In genomic region chr3R:14017640-14018429, dm6 we compare ENCODE assay signal across 7 fruit fly cellular contexts.
A peak's percentile ranks its signal among the peaks of the same experiment; 100 is the strongest.
TF ChIP-seq lines count a peak whose summit lies in the region.

No protein-coding gene starts in this region.

- TF ChIP-seq CTCF in S2 (optimal IDR thresholded peaks at IDR 0.05; lab: Kevin White, UChicago): peak; percentile 26 to 48
- peak; percentile 53 for TF ChIP-seq CTCF in whole organism, embryonic (GFP tag; optimal IDR thresholded peaks at IDR 0.05; lab: Kevin White, UChicago)

TF ChIP-seq in whole organism, 6 proteins besides CTCF, POLR2A, EP300 and RAD21:
- TF ChIP-seq CG8478 (optimal IDR thresholded peaks at IDR 0.05; lab: Kevin White, UChicago): no peak
- peak; percentile 89 for TF ChIP-seq Dll (optimal IDR thresholded peaks at IDR 0.05; lab: Kevin White, UChicago)

TF ChIP-seq in whole organism, adult, 20 proteins besides CTCF, POLR2A, EP300 and RAD21:
- TF ChIP-seq bab1 (GFP tag; optimal IDR thresholded peaks at IDR 0.05; lab: Kevin White, UChicago) (no peak), cnc (optimal IDR thresholded peaks at IDR 0.05; lab: Kevin White, UChicago) (no peak), CG1620 (GFP tag; optimal IDR thresholded peaks at IDR 0.05; lab: Kevin White, UChicago) (peak; percentile 26), Crg-1 (GFP tag; optimal IDR thresholded peaks at IDR 0.05; lab: Kevin White, UChicago) (peak; percentile 16), toe (GFP tag; optimal IDR thresholded peaks at IDR 0.05; lab: Kevin White, UChicago) (peak; percentile 15), CG11617 (GFP tag; optimal IDR thresholded peaks at IDR 0.05; lab: Kevin White, UChicago) (peak; percentile 38), Clk (GFP tag; optimal IDR thresholded peaks at IDR 0.05; lab: Kevin White, UChicago) (peak; percentile 75), Hr96 (GFP tag; optimal IDR thresholded peaks at IDR 0.05; lab: Kevin White, UChicago) (peak; percentile 20), CG12768 (GFP tag; optimal IDR thresholded peaks at IDR 0.05; lab: Kevin White, UChicago) (peak; percentile 43), pad (GFP tag; optimal IDR thresholded peaks at IDR 0.05; lab: Kevin White, UChicago) (peak; percentile 17), CG7045 (GFP tag; optimal IDR thresholded peaks at IDR 0.05; lab: Kevin White, UChicago) (peak; percentile 43), tj (GFP tag; optimal IDR thresholded peaks at IDR 0.05; lab: Kevin White, UChicago) (no peak), Mnt (GFP tag; optimal IDR thresholded peaks at IDR 0.05; lab: Kevin White, UChicago) (peak; percentile 67)

TF ChIP-seq in whole organism, embryonic, 481 proteins besides CTCF, POLR2A, EP300 and RAD21 (continues in another document):
- TF ChIP-seq sens-2 (GFP tag; IDR thresholded peaks at IDR 0.05; lab: Robert Waterston, UW): no peak
- TF ChIP-seq CG9727 (GFP tag; optimal IDR thresholded peaks at IDR 0.05; lab: Kevin White, UChicago): peak; percentile 84
- TF ChIP-seq org-1 (GFP tag; optimal IDR thresholded peaks at IDR 0.05; lab: Kevin White, UChicago): peak; percentile 77
- TF ChIP-seq CG11085 (GFP tag; IDR thresholded peaks at IDR 0.05; lab: Robert Waterston, UW): no peak
- TF ChIP-seq Meics (GFP tag; optimal IDR thresholded peaks at IDR 0.05; lab: Kevin White, UChicago): peak; percentile 97
- peak; percentile 66; the same call in 1 of the 2 replicates for TF ChIP-seq klu (GFP tag; IDR thresholded peaks at IDR 0.05; lab: Robert Waterston, UW)
- no peak for TF ChIP-seq ssp (GFP tag; IDR thresholded peaks at IDR 0.05; lab: Robert Waterston, UW)
- no peak for TF ChIP-seq corto (GFP tag; optimal IDR thresholded peaks at IDR 0.05; lab: Kevin White, UChicago)
- TF ChIP-seq PHDP (tag; optimal IDR thresholded peaks at IDR 0.05; lab: Kevin White, UChicago): peak; percentile 85
- peak; percentile 45 for TF ChIP-seq CG12769 (tag; optimal IDR thresholded peaks at IDR 0.05; lab: Kevin White, UChicago)
- TF ChIP-seq CG2889 (GFP tag; IDR thresholded peaks at IDR 0.05; lab: Robert Waterston, UW): no peak; the same call in 2 of the 3 replicates
- TF ChIP-seq tap (tag; optimal IDR thresholded peaks at IDR 0.05; lab: Kevin White, UChicago): peak; percentile 88
- peak; percentile 40 for TF ChIP-seq chn (GFP tag; optimal IDR thresholded peaks at IDR 0.05; lab: Kevin White, UChicago)
- TF ChIP-seq oc (tag; optimal IDR thresholded peaks at IDR 0.05; lab: Kevin White, UChicago): peak; percentile 69
- TF ChIP-seq gsb-n (tag; optimal IDR thresholded peaks at IDR 0.05; lab: Kevin White, UChicago): peak; percentile 69
- TF ChIP-seq luna (GFP tag; optimal IDR thresholded peaks at IDR 0.05; lab: Kevin White, UChicago): no peak
- peak; percentile 97 for TF ChIP-seq CG1832 (GFP tag; optimal IDR thresholded peaks at IDR 0.05; lab: Kevin White, UChicago)
- TF ChIP-seq B-H1 (GFP tag; IDR thresholded peaks at IDR 0.05; lab: Robert Waterston, UW): peak; percentile 86
- TF ChIP-seq CG4404 (GFP tag; IDR thresholded peaks at IDR 0.05; lab: Robert Waterston, UW): no peak

TF ChIP-seq in whole organism, prepupa, 60 proteins besides CTCF, POLR2A, EP300 and RAD21 (continues in another document):
- no peak for TF ChIP-seq CG1621 (tag; optimal IDR thresholded peaks at IDR 0.05; lab: Kevin White, UChicago)
- TF ChIP-seq CG11294 (GFP tag; IDR thresholded peaks at IDR 0.05; lab: Robert Waterston, UW): peak; percentile 47; the same call in 1 of the 2 replicates
- peak; percentile 34 for TF ChIP-seq Ets96B (tag; optimal IDR thresholded peaks at IDR 0.05; lab: Kevin White, UChicago)
- no peak for TF ChIP-seq Hr38 (GFP tag; optimal IDR thresholded peaks at IDR 0.05; lab: Kevin White, UChicago)
- TF ChIP-seq fd59A (GFP tag; optimal IDR thresholded peaks at IDR 0.05; lab: Kevin White, UChicago): no peak
- peak; percentile 44 for TF ChIP-seq CG10631 (GFP tag; optimal IDR thresholded peaks at IDR 0.05; lab: Kevin White, UChicago)
- peak; percentile 22 for TF ChIP-seq esn (GFP tag; optimal IDR thresholded peaks at IDR 0.05; lab: Kevin White, UChicago)
- TF ChIP-seq fkh (GFP tag; optimal IDR thresholded peaks at IDR 0.05; lab: Kevin White, UChicago): peak; percentile 66
- TF ChIP-seq CG6808 (GFP tag; optimal IDR thresholded peaks at IDR 0.05; lab: Kevin White, UChicago): peak; percentile 15
- peak; percentile 62 for TF ChIP-seq CG34406 (GFP tag; optimal IDR thresholded peaks at IDR 0.05; lab: Kevin White, UChicago)
- peak; percentile 32 for TF ChIP-seq fd85E (GFP tag; optimal IDR thresholded peaks at IDR 0.05; lab: Kevin White, UChicago)
- peak; percentile 76 for TF ChIP-seq Eip78C (GFP tag; lab: Kevin White, UChicago)
- TF ChIP-seq CG3032 (tag; optimal IDR thresholded peaks at IDR 0.05; lab: Kevin White, UChicago): no peak
- TF ChIP-seq CG32006 (GFP tag; optimal IDR thresholded peaks at IDR 0.05; lab: Kevin White, UChicago): peak; percentile 84
- peak; percentile 41 to 69 for TF ChIP-seq ss (GFP tag; optimal IDR thresholded peaks at IDR 0.05; lab: Kevin White, UChicago)
- peak; percentile 32 for TF ChIP-seq Sox102F (GFP tag; optimal IDR thresholded peaks at IDR 0.05; lab: Kevin White, UChicago)
- TF ChIP-seq Eip93F (GFP tag; optimal IDR thresholded peaks at IDR 0.05; lab: Kevin White, UChicago): no peak
- peak; percentile 39 for TF ChIP-seq pdm3 (GFP tag; optimal IDR thresholded peaks at IDR 0.05; lab: Kevin White, UChicago)
- TF ChIP-seq CG6163 (GFP tag; IDR thresholded peaks at IDR 0.05; lab: Robert Waterston, UW): peak; percentile 45; the same call in 1 of the 3 replicates
- TF ChIP-seq Smox (GFP tag; optimal IDR thresholded peaks at IDR 0.05; lab: Kevin White, UChicago): no peak

TF ChIP-seq in whole organism, pupa, 21 proteins besides CTCF, POLR2A, EP300 and RAD21:
- TF ChIP-seq CG13204 (GFP tag; optimal IDR thresholded peaks at IDR 0.05; lab: Kevin White, UChicago): peak; percentile 57
- peak; percentile 7 for TF ChIP-seq CG9948 (tag; optimal IDR thresholded peaks at IDR 0.05; lab: Kevin White, UChicago)
- TF ChIP-seq Pif1B (GFP tag; optimal IDR thresholded peaks at IDR 0.05; lab: Kevin White, UChicago): peak; percentile 37
- TF ChIP-seq CG14655 (GFP tag; optimal IDR thresholded peaks at IDR 0.05; lab: Kevin White, UChicago): peak; percentile 48
- TF ChIP-seq CG4496 (GFP tag; IDR thresholded peaks at IDR 0.05; lab: Robert Waterston, UW): peak; percentile 52; the same call in 1 of the 3 replicates
- TF ChIP-seq CG32121 (GFP tag; IDR thresholded peaks at IDR 0.05; lab: Robert Waterston, UW): peak; percentile 30; the same call in 1 of the 2 replicates
- TF ChIP-seq CG34367 (tag; optimal IDR thresholded peaks at IDR 0.05; lab: Kevin White, UChicago): no peak
- TF ChIP-seq CG8301 (tag; optimal IDR thresholded peaks at IDR 0.05; lab: Kevin White, UChicago): peak; percentile 16
- TF ChIP-seq Pif1A (GFP tag; optimal IDR thresholded peaks at IDR 0.05; lab: Kevin White, UChicago): no peak
- TF ChIP-seq EcR (GFP tag; optimal IDR thresholded peaks at IDR 0.05; lab: Kevin White, UChicago): peak; percentile 60
- TF ChIP-seq Ets98B (GFP tag; IDR thresholded peaks at IDR 0.05; lab: Robert Waterston, UW): no peak; the same call in 1 of the 2 replicates
- peak; percentile 29; the same call in 1 of the 2 replicates for TF ChIP-seq CG12605 (GFP tag; IDR thresholded peaks at IDR 0.05; lab: Robert Waterston, UW)
- no peak for TF ChIP-seq rn (GFP tag; IDR thresholded peaks at IDR 0.05; lab: Robert Waterston, UW)
- TF ChIP-seq CG8159 (tag; optimal IDR thresholded peaks at IDR 0.05; lab: Kevin White, UChicago): peak; percentile 44
- TF ChIP-seq fd96Ca (GFP tag; IDR thresholded peaks at IDR 0.05; lab: Robert Waterston, UW): 0 out of 3 replicates have a peak, but pooled peaks have one; percentile 39

TF ChIP-seq in whole organism, wandering third instar larva, 38 proteins besides CTCF, POLR2A, EP300 and RAD21:
- TF ChIP-seq sv (GFP tag; optimal IDR thresholded peaks at IDR 0.05; lab: Kevin White, UChicago) (peak; percentile 36), dmrt93B (GFP tag; optimal IDR thresholded peaks at IDR 0.05; lab: Kevin White, UChicago) (no peak), foxo (GFP tag; optimal IDR thresholded peaks at IDR 0.05; lab: Kevin White, UChicago) (peak in 1 of 2 experiments; percentile 20), br (GFP tag; optimal IDR thresholded peaks at IDR 0.05; lab: Kevin White, UChicago) (no peak), dsf (GFP tag; optimal IDR thresholded peaks at IDR 0.05; lab: Kevin White, UChicago; ENCODE audit: borderline replicate concordance) (no peak), Vsx2 (GFP tag; optimal IDR thresholded peaks at IDR 0.05; lab: Kevin White, UChicago; ENCODE audit: partially characterized antibody) (peak; percentile 79), Dif (GFP tag; optimal IDR thresholded peaks at IDR 0.05; lab: Kevin White, UChicago; ENCODE audit: partially characterized antibody) (peak; percentile 94), dl (GFP tag; optimal IDR thresholded peaks at IDR 0.05; lab: Kevin White, UChicago; ENCODE audit: insufficient read depth in 1 of 2, partially characterized antibody in 2 of 2) (peak; percentile 47 to 84), Mio (GFP tag; optimal IDR thresholded peaks at IDR 0.05; lab: Kevin White, UChicago) (no peak), psq (GFP tag; optimal IDR thresholded peaks at IDR 0.05; lab: Kevin White, UChicago) (no peak)
